ENCODE assay signal across 1 fruit fly cellular context in genomic region chr3L:7133699-7134655, dm6.
A peak's percentile ranks its signal among the peaks of the same experiment; 100 is the strongest.
TF ChIP-seq lines count a peak whose summit lies in the region.

melt (plus strand) TSS chr3L:7134516.

TF ChIP-seq in whole organism, embryonic, 481 proteins besides CTCF, POLR2A, EP300 and RAD21 (continued from another document and continues in another):
- TF ChIP-seq CG34376 (GFP tag; optimal IDR thresholded peaks at IDR 0.05; lab: Kevin White, UChicago) (peak; percentile 75), row (GFP tag; IDR thresholded peaks at IDR 0.05; lab: Robert Waterston, UW) (peak; percentile 95), CG8924 (tag; optimal IDR thresholded peaks at IDR 0.05; lab: Kevin White, UChicago) (peak; percentile 94), CG6654 (GFP tag; optimal IDR thresholded peaks at IDR 0.05; lab: Kevin White, UChicago) (peak; percentile 65), CG16863 (GFP tag; optimal IDR thresholded peaks at IDR 0.05; lab: Kevin White, UChicago) (peak; percentile 83), gsb (GFP tag; IDR thresholded peaks at IDR 0.05; lab: Robert Waterston, UW) (peak; percentile 55), CG14860 (GFP tag; IDR thresholded peaks at IDR 0.05; lab: Robert Waterston, UW; ENCODE audit: partially characterized antibody) (no peak), ranshi (GFP tag; IDR thresholded peaks at IDR 0.05; lab: Robert Waterston, UW) (peak; percentile 50; the same call in 1 of the 2 replicates), CG4360 (GFP tag; IDR thresholded peaks at IDR 0.05; lab: Robert Waterston, UW) (peak; percentile 99), CG12942 (GFP tag; optimal IDR thresholded peaks at IDR 0.05; lab: Kevin White, UChicago) (peak; percentile 81), YL-1 (GFP tag; optimal IDR thresholded peaks at IDR 0.05; lab: Kevin White, UChicago) (no peak), onecut (GFP tag; IDR thresholded peaks at IDR 0.05; lab: Robert Waterston, UW) (peak; percentile 66), Fer2 (tag; optimal IDR thresholded peaks at IDR 0.05; lab: Kevin White, UChicago) (peak; percentile 54), CG32767 (GFP tag; IDR thresholded peaks at IDR 0.05; lab: Robert Waterston, UW) (peak; percentile 74; the same call in 1 of the 2 replicates), sr (GFP tag; IDR thresholded peaks at IDR 0.05; lab: Robert Waterston, UW) (peak; percentile 48; the same call in 1 of the 3 replicates), emc (GFP tag; optimal IDR thresholded peaks at IDR 0.05; lab: Kevin White, UChicago) (peak; percentile 70), lola (GFP tag; optimal IDR thresholded peaks at IDR 0.05; lab: Kevin White, UChicago) (peak in 1 of 3 experiments; percentile 90), CG8388 (GFP tag; optimal IDR thresholded peaks at IDR 0.05; lab: Kevin White, UChicago) (peak; percentile 77), CG7372 (GFP tag; IDR thresholded peaks at IDR 0.05; lab: Robert Waterston, UW) (peak; percentile 78), CG31388 (GFP tag; optimal IDR thresholded peaks at IDR 0.05; lab: Kevin White, UChicago) (peak; percentile 49), z (GFP tag; IDR thresholded peaks at IDR 0.05; lab: Robert Waterston, UW) (peak; percentile 45; the same call in 1 of the 3 replicates), Hr39 (optimal IDR thresholded peaks at IDR 0.05; lab: Kevin White, UChicago) (no peak), wek (GFP tag; optimal IDR thresholded peaks at IDR 0.05; lab: Kevin White, UChicago) (no peak), Nf-YC (tag; optimal IDR thresholded peaks at IDR 0.05; lab: Kevin White, UChicago) (peak; percentile 75), ttk (GFP tag; IDR thresholded peaks at IDR 0.05; lab: Robert Waterston, UW) (peak; percentile 76; the same call in 1 of the 2 replicates), rib (GFP tag; IDR thresholded peaks at IDR 0.05; lab: Robert Waterston, UW) (peak; percentile 53; the same call in 1 of the 2 replicates), H15 (GFP tag; IDR thresholded peaks at IDR 0.05; lab: Robert Waterston, UW) (0 out of 3 replicates have a peak, but pooled peaks have one; percentile 58), Dip2 (GFP tag; IDR thresholded peaks at IDR 0.05; lab: Robert Waterston, UW) (no peak), insv (GFP tag; optimal IDR thresholded peaks at IDR 0.05; lab: Kevin White, UChicago) (peak; percentile 37 to 56), tgo (GFP tag; IDR thresholded peaks at IDR 0.05; lab: Robert Waterston, UW) (peak; percentile 79), sc (optimal IDR thresholded peaks at IDR 0.05; lab: Kevin White, UChicago) (no peak), sc (GFP tag; optimal IDR thresholded peaks at IDR 0.05; lab: Kevin White, UChicago) (peak; percentile 72), CG17385 (GFP tag; optimal IDR thresholded peaks at IDR 0.05; lab: Kevin White, UChicago) (peak; percentile 81), esg (GFP tag; conservative IDR thresholded peaks at IDR 0.05; lab: Robert Waterston, UW) (peak; percentile 78), CG13296 (GFP tag; optimal IDR thresholded peaks at IDR 0.05; lab: Kevin White, UChicago) (peak; percentile 78), D19B (GFP tag; optimal IDR thresholded peaks at IDR 0.05; lab: Kevin White, UChicago) (peak; percentile 99), CG18599 (GFP tag; optimal IDR thresholded peaks at IDR 0.05; lab: Kevin White, UChicago) (peak; percentile 85), jing (GFP tag; optimal IDR thresholded peaks at IDR 0.05; lab: Kevin White, UChicago) (peak; percentile 77), wor (GFP tag; IDR thresholded peaks at IDR 0.05; lab: Robert Waterston, UW) (peak; percentile 62; the same call in 1 of the 2 replicates), MBD-R2 (GFP tag; IDR thresholded peaks at IDR 0.05; lab: Robert Waterston, UW) (peak; percentile 36; the same call in 1 of the 2 replicates), HHEX (GFP tag; optimal IDR thresholded peaks at IDR 0.05; lab: Kevin White, UChicago) (peak; percentile 85), kay (GFP tag; optimal IDR thresholded peaks at IDR 0.05; lab: Kevin White, UChicago) (peak; percentile 81), CG12155 (GFP tag; optimal IDR thresholded peaks at IDR 0.05; lab: Kevin White, UChicago) (peak; percentile 86), sima (GFP tag; optimal IDR thresholded peaks at IDR 0.05; lab: Kevin White, UChicago) (peak; percentile 71), CHES-1-like (GFP tag; optimal IDR thresholded peaks at IDR 0.05; lab: Kevin White, UChicago) (peak; percentile 77), CG9727 (GFP tag; optimal IDR thresholded peaks at IDR 0.05; lab: Kevin White, UChicago) (peak; percentile 95), bcd (GFP tag; optimal IDR thresholded peaks at IDR 0.05; lab: Kevin White, UChicago) (peak; percentile 89), CG42726 (GFP tag; IDR thresholded peaks at IDR 0.05; lab: Robert Waterston, UW; ENCODE audit: partially characterized antibody) (peak; percentile 41; the same call in 1 of the 2 replicates), luna (GFP tag; optimal IDR thresholded peaks at IDR 0.05; lab: Kevin White, UChicago) (peak; percentile 31), CG3726 (GFP tag; IDR thresholded peaks at IDR 0.05; lab: Robert Waterston, UW) (no peak), Sin3A (optimal IDR thresholded peaks at IDR 0.05; lab: Kevin White, UChicago) (no peak), Dbx (GFP tag; IDR thresholded peaks at IDR 0.05; lab: Robert Waterston, UW) (peak; percentile 72), sug (tag; optimal IDR thresholded peaks at IDR 0.05; lab: Kevin White, UChicago) (peak; percentile 82), CG4617 (GFP tag; optimal IDR thresholded peaks at IDR 0.05; lab: Kevin White, UChicago; ENCODE audit: borderline replicate concordance) (peak; percentile 52), Elba2 (GFP tag; optimal IDR thresholded peaks at IDR 0.05; lab: Kevin White, UChicago) (peak; percentile 23), crc (GFP tag; optimal IDR thresholded peaks at IDR 0.05; lab: Kevin White, UChicago) (peak; percentile 80), pzg (GFP tag; optimal IDR thresholded peaks at IDR 0.05; lab: Kevin White, UChicago) (no peak), Drgx (GFP tag; IDR thresholded peaks at IDR 0.05; lab: Robert Waterston, UW) (peak; percentile 56), vnd (GFP tag; IDR thresholded peaks at IDR 0.05; lab: Robert Waterston, UW; ENCODE audit: partially characterized antibody) (peak; percentile 33; the same call in 1 of the 3 replicates), seq (GFP tag; IDR thresholded peaks at IDR 0.05; lab: Robert Waterston, UW) (peak; percentile 58), btn (GFP tag; optimal IDR thresholded peaks at IDR 0.05; lab: Kevin White, UChicago) (peak; percentile 81), cas (GFP tag; IDR thresholded peaks at IDR 0.05; lab: Robert Waterston, UW) (no peak), Sox102F (GFP tag; optimal IDR thresholded peaks at IDR 0.05; lab: Kevin White, UChicago) (peak; percentile 84), Hr78 (GFP tag; optimal IDR thresholded peaks at IDR 0.05; lab: Kevin White, UChicago) (peak in 1 of 2 experiments; percentile 45), chn (GFP tag; optimal IDR thresholded peaks at IDR 0.05; lab: Kevin White, UChicago) (peak; percentile 92), CG14014 (GFP tag; IDR thresholded peaks at IDR 0.05; lab: Robert Waterston, UW) (peak; percentile 50), toy (GFP tag; IDR thresholded peaks at IDR 0.05; lab: Robert Waterston, UW) (no peak; the same call in 1 of the 2 replicates), pan (optimal IDR thresholded peaks at IDR 0.05; lab: Kevin White, UChicago) (peak in 1 of 2 experiments; percentile 62), pan (GFP tag; optimal IDR thresholded peaks at IDR 0.05 in 1 of 2, IDR thresholded peaks at IDR 0.05 in 1 of 2) (peak; percentile 63 to 73), CG8478 (optimal IDR thresholded peaks at IDR 0.05; lab: Kevin White, UChicago) (no peak), ind (GFP tag; optimal IDR thresholded peaks at IDR 0.05; lab: Kevin White, UChicago) (peak; percentile 89), repo (GFP tag; optimal IDR thresholded peaks at IDR 0.05; lab: Kevin White, UChicago) (peak; percentile 78), tio (GFP tag; optimal IDR thresholded peaks at IDR 0.05; lab: Kevin White, UChicago) (peak; percentile 93), Ada2b (GFP tag; IDR thresholded peaks at IDR 0.05; lab: Robert Waterston, UW) (peak; percentile 67), CG17186 (GFP tag; optimal IDR thresholded peaks at IDR 0.05; lab: Kevin White, UChicago) (peak; percentile 5), CG5180 (GFP tag; optimal IDR thresholded peaks at IDR 0.05; lab: Kevin White, UChicago) (peak; percentile 74), ham (GFP tag; IDR thresholded peaks at IDR 0.05; lab: Robert Waterston, UW) (peak; percentile 33; the same call in 1 of the 2 replicates), CG18619 (GFP tag; optimal IDR thresholded peaks at IDR 0.05; lab: Kevin White, UChicago) (peak; percentile 89), Oli (tag; optimal IDR thresholded peaks at IDR 0.05; lab: Kevin White, UChicago) (peak; percentile 93), ac (GFP tag; optimal IDR thresholded peaks at IDR 0.05; lab: Kevin White, UChicago) (peak; percentile 70), CG10979 (tag; optimal IDR thresholded peaks at IDR 0.05; lab: Kevin White, UChicago) (peak; percentile 89), pros (GFP tag; optimal IDR thresholded peaks at IDR 0.05; lab: Kevin White, UChicago) (no peak), sd (tag; optimal IDR thresholded peaks at IDR 0.05; lab: Kevin White, UChicago) (peak; percentile 74), CG5953 (GFP tag; IDR thresholded peaks at IDR 0.05; lab: Robert Waterston, UW) (0 out of 2 replicates have a peak, but pooled peaks have one; percentile 10), ara (GFP tag; IDR thresholded peaks at IDR 0.05; lab: Robert Waterston, UW) (peak; percentile 76), yki (optimal IDR thresholded peaks at IDR 0.05; lab: Kevin White, UChicago) (peak; percentile 64), CG34422 (GFP tag; IDR thresholded peaks at IDR 0.05; lab: Robert Waterston, UW) (peak; percentile 67), bowl (GFP tag; IDR thresholded peaks at IDR 0.05; lab: Robert Waterston, UW) (peak; percentile 51; the same call in 1 of the 2 replicates), tll (GFP tag; optimal IDR thresholded peaks at IDR 0.05; lab: Kevin White, UChicago) (peak; percentile 29 to 47), CG10543 (GFP tag; optimal IDR thresholded peaks at IDR 0.05; lab: Kevin White, UChicago) (peak; percentile 78), pnt (GFP tag; optimal IDR thresholded peaks at IDR 0.05; lab: Kevin White, UChicago) (peak; percentile 77), Lhr (GFP tag; optimal IDR thresholded peaks at IDR 0.05; lab: Kevin White, UChicago) (peak; percentile 72), CG8089 (GFP tag; optimal IDR thresholded peaks at IDR 0.05; lab: Kevin White, UChicago) (peak; percentile 85), ATbp (GFP tag; optimal IDR thresholded peaks at IDR 0.05; lab: Kevin White, UChicago) (peak; percentile 81), CG8290 (GFP tag; optimal IDR thresholded peaks at IDR 0.05; lab: Kevin White, UChicago) (peak; percentile 93), CG8290 (tag; optimal IDR thresholded peaks at IDR 0.05; lab: Kevin White, UChicago) (peak; percentile 68 to 97), Rfx (GFP tag; IDR thresholded peaks at IDR 0.05; lab: Robert Waterston, UW) (peak; percentile 82), CG13287 (GFP tag; IDR thresholded peaks at IDR 0.05; lab: Robert Waterston, UW; ENCODE audit: partially characterized antibody) (peak; percentile 34; the same call in 1 of the 2 replicates), CG2712 (tag; optimal IDR thresholded peaks at IDR 0.05; lab: Kevin White, UChicago) (peak; percentile 93), ewg (GFP tag; optimal IDR thresholded peaks at IDR 0.05; lab: Kevin White, UChicago) (peak; percentile 74), eyg (GFP tag; optimal IDR thresholded peaks at IDR 0.05; lab: Kevin White, UChicago) (peak; percentile 86), Blimp-1 (GFP tag; optimal IDR thresholded peaks at IDR 0.05; lab: Kevin White, UChicago) (peak; percentile 73), CG6683 (GFP tag; optimal IDR thresholded peaks at IDR 0.05; lab: Kevin White, UChicago) (peak; percentile 67), exex (tag; optimal IDR thresholded peaks at IDR 0.05; lab: Kevin White, UChicago) (peak; percentile 38), Poxn (GFP tag; IDR thresholded peaks at IDR 0.05; lab: Robert Waterston, UW) (0 out of 2 replicates have a peak, but pooled peaks have one; percentile 56), CG3995 (GFP tag; optimal IDR thresholded peaks at IDR 0.05; lab: Kevin White, UChicago) (peak; percentile 56), nmo (GFP tag; optimal IDR thresholded peaks at IDR 0.05; lab: Kevin White, UChicago) (peak; percentile 94), CG9932 (GFP tag; IDR thresholded peaks at IDR 0.05; lab: Robert Waterston, UW) (peak; percentile 78), CG8359 (GFP tag; optimal IDR thresholded peaks at IDR 0.05; lab: Kevin White, UChicago; ENCODE audit: borderline replicate concordance) (peak; percentile 66), PHDP (tag; optimal IDR thresholded peaks at IDR 0.05; lab: Kevin White, UChicago) (peak; percentile 82), ci (GFP tag; IDR thresholded peaks at IDR 0.05; lab: Robert Waterston, UW) (peak; percentile 51), CG17829 (tag; optimal IDR thresholded peaks at IDR 0.05; lab: Kevin White, UChicago) (peak; percentile 91), Nf-YA (GFP tag; IDR thresholded peaks at IDR 0.05; lab: Robert Waterston, UW) (peak; percentile 26; the same call in 1 of the 2 replicates), D19A (tag; optimal IDR thresholded peaks at IDR 0.05; lab: Kevin White, UChicago) (peak; percentile 83), CG15011 (GFP tag; optimal IDR thresholded peaks at IDR 0.05; lab: Kevin White, UChicago) (peak; percentile 84), CG15269 (tag; optimal IDR thresholded peaks at IDR 0.05; lab: Kevin White, UChicago) (peak; percentile 87), mld (GFP tag; IDR thresholded peaks at IDR 0.05; lab: Robert Waterston, UW; ENCODE audit: partially characterized antibody) (peak; percentile 54; the same call in 1 of the 3 replicates), CG13624 (GFP tag; optimal IDR thresholded peaks at IDR 0.05; lab: Kevin White, UChicago) (peak; percentile 90), CG10267 (tag; optimal IDR thresholded peaks at IDR 0.05; lab: Kevin White, UChicago) (peak; percentile 84), CG15696 (tag; optimal IDR thresholded peaks at IDR 0.05; lab: Kevin White, UChicago) (peak; percentile 79), ap (GFP tag; IDR thresholded peaks at IDR 0.05; lab: Robert Waterston, UW) (peak; percentile 47), CG17568 (GFP tag; optimal IDR thresholded peaks at IDR 0.05; lab: Kevin White, UChicago) (peak; percentile 77), cad (GFP tag; optimal IDR thresholded peaks at IDR 0.05; lab: Kevin White, UChicago) (no peak), Hmx (GFP tag; optimal IDR thresholded peaks at IDR 0.05; lab: Kevin White, UChicago) (peak; percentile 81), CG10959 (GFP tag; IDR thresholded peaks at IDR 0.05; lab: Robert Waterston, UW) (peak; percentile 61; the same call in 1 of the 2 replicates), CG1233 (GFP tag; optimal IDR thresholded peaks at IDR 0.05; lab: Kevin White, UChicago) (peak; percentile 90), Taf1 (GFP tag; IDR thresholded peaks at IDR 0.05; lab: Robert Waterston, UW) (peak; percentile 43)
